Fruit fly (Drosophila melanogaster) whole organism, adult: ENCODE measurements around the gene CG42637.
A peak's percentile ranks its signal among the peaks of the same experiment; 100 is the strongest.

ENCODE experiments used
- CG11617 ChIP-seq: fragments of 200-800 bp; sonication (Bioruptor generic); optimal IDR thresholded peaks from 2 replicates; lab custom pipeline; 2017; ENCODE audit warnings: mild to moderate bottlenecking, missing biosample characterization, missing genetic modification reagents, missing genetic modification characterization
- CG14711 ChIP-seq: fragments of 200-800 bp; sonication (Bioruptor generic); optimal IDR thresholded peaks from 2 replicates; lab custom pipeline; 2018; ENCODE audit warnings: missing biosample characterization, mild to moderate bottlenecking, missing genetic modification characterization, moderate library complexity
- CG33017 ChIP-seq: fragments of 200-800 bp; sonication (Bioruptor generic); optimal IDR thresholded peaks from 2 replicates; lab custom pipeline; 2018; ENCODE audit warnings: missing biosample characterization, mild to moderate bottlenecking, missing genetic modification characterization, moderate library complexity
- Crg-1 ChIP-seq: fragments of 200-800 bp; sonication (Bioruptor generic); optimal IDR thresholded peaks from 2 replicates; lab custom pipeline; 2016; ENCODE audit warnings: missing biosample characterization, missing genetic modification characterization
- Hr96 ChIP-seq: fragments of 200-800 bp; sonication (Bioruptor generic); optimal IDR thresholded peaks from 2 replicates; lab custom pipeline; 2016; ENCODE audit warnings: missing biosample characterization, missing genetic modification characterization
- bab1 ChIP-seq: fragments of 200-800 bp; sonication (Bioruptor generic); optimal IDR thresholded peaks from 3 replicates; lab custom pipeline; 2019; ENCODE audit warnings: missing biosample characterization, mild to moderate bottlenecking, missing genetic modification characterization, moderate library complexity
- cic ChIP-seq: fragments of 200-800 bp; sonication (Bioruptor generic); optimal IDR thresholded peaks from 2 replicates; lab custom pipeline; 2017; ENCODE audit warnings: missing biosample characterization, mild to moderate bottlenecking, missing genetic modification characterization, moderate library complexity
- cnc ChIP-seq, 2 experiments: fragments of >200 bp; optimal IDR thresholded peaks; 2 replicates each; lab custom pipeline; 2017
- kay ChIP-seq: fragments of 200-800 bp; sonication (Bioruptor generic); peaks from one replicate; lab custom pipeline; 2016; ENCODE audit warnings: missing biosample characterization, missing genetic modification characterization, borderline replicate concordance
- ovo ChIP-seq: fragments of 200-800 bp; sonication (Bioruptor generic); optimal IDR thresholded peaks from 2 replicates; lab custom pipeline; 2016; ENCODE audit warnings: missing biosample characterization, missing genetic modification characterization
- pad ChIP-seq: fragments of 200-800 bp; sonication (Bioruptor generic); optimal IDR thresholded peaks from 3 replicates; lab custom pipeline; 2017; ENCODE audit warnings: missing biosample characterization, missing genetic modification characterization, mild to moderate bottlenecking, moderate library complexity, missing genetic modification reagents
- tj ChIP-seq: fragments of 200-800 bp; sonication (Bioruptor generic); optimal IDR thresholded peaks from 3 replicates; lab custom pipeline; 2017; ENCODE audit warnings: missing biosample characterization, mild to moderate bottlenecking, missing genetic modification characterization, moderate library complexity

DNA sequence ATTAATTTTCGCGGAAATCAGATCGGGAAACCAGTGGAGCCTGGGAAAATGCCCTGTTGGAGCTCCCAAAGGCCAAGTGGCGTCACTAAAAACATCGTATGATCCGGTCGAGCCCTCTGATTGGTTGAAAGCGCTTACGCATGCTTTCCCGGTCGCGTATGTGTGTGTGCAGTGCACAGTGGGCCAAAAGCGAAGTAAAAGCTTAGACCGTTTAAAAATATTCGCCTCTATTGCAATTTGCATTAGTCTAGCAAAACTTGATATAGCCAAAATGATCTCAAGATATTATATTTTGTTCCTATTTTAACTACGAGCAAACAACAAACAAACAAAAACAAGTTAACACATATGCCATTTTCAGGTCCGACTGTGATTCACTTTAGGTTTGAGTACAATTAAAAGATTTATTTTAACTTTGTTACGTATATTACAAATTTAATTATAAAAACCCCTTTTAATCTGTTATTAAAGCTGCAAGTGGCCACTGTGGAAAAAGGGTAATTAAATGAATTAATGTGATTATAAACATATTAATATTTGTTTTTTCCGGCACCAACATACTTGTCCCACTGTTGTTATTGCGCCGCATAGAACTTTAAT is 934 bp upstream of the CG42637 start:
- no peak for TF ChIP-seq cnc (optimal IDR thresholded peaks at IDR 0.05; lab: Kevin White, UChicago)
- TF ChIP-seq CG14711: peak; percentile 59
- peak; percentile 80 for TF ChIP-seq tj
- peak; percentile 98 for TF ChIP-seq kay
- TF ChIP-seq bab1: peak; percentile 91
- peak; percentile 66 for TF ChIP-seq cic
- TF ChIP-seq Hr96 (GFP tag; lab: Kevin White, UChicago): peak; percentile 78
- peak; percentile 61 for TF ChIP-seq ovo (GFP tag; lab: Kevin White, UChicago)
- peak; percentile 87 for TF ChIP-seq CG33017 (tag; lab: Kevin White, UChicago)
- peak; percentile 71 for TF ChIP-seq pad (GFP tag; lab: Kevin White, UChicago)
- TF ChIP-seq Crg-1 (GFP tag; lab: Kevin White, UChicago): peak; percentile 85
- TF ChIP-seq CG11617 (GFP tag; lab: Kevin White, UChicago): peak; percentile 96
